Fruit fly (Drosophila melanogaster) whole organism, wandering third instar larva: ENCODE results near the gene Tbc1d22.

Experiments used
- Abd-B ChIP-seq: fragments of >200 bp; optimal IDR thresholded peaks from 2 replicates; lab custom pipeline; 2017; ENCODE audit warnings: missing biosample characterization, missing genetic modification characterization
- CG32264 ChIP-seq: fragments of 200-800 bp; sonication (Bioruptor generic); optimal IDR thresholded peaks from 2 replicates; lab custom pipeline; 2016; ENCODE audit warnings: missing biosample characterization, missing genetic modification characterization
- CG9705 ChIP-seq: fragments of 200-800 bp; sonication (Bioruptor generic); optimal IDR thresholded peaks from 2 replicates; lab custom pipeline; 2018; ENCODE audit warnings: missing biosample characterization, mild to moderate bottlenecking, missing genetic modification characterization
- CrebA ChIP-seq: fragments of 200-800 bp; sonication (Bioruptor generic); optimal IDR thresholded peaks from 2 replicates; lab custom pipeline; 2016; ENCODE audit warnings: missing biosample characterization, mild to moderate bottlenecking, missing genetic modification characterization, borderline replicate concordance
- Dfd ChIP-seq: fragments of >200 bp; optimal IDR thresholded peaks from 2 replicates; lab custom pipeline; 2017; ENCODE audit warnings: missing biosample characterization, missing genetic modification characterization
- GATAd ChIP-seq: sonication (Bioruptor generic); optimal IDR thresholded peaks from 2 replicates; lab custom pipeline; 2016; ENCODE audit warnings: missing biosample characterization, missing genetic modification characterization
- HLH106 ChIP-seq: fragments of 200-800 bp; optimal IDR thresholded peaks from 3 replicates; lab custom pipeline; 2019; ENCODE audit warnings: missing biosample characterization, mild to moderate bottlenecking, missing genetic modification characterization, moderate library complexity
- Hnf4 ChIP-seq: fragments of 200-800 bp; sonication (Bioruptor generic); optimal IDR thresholded peaks from 2 replicates; lab custom pipeline; 2016; ENCODE audit warnings: missing biosample characterization, mild to moderate bottlenecking, missing genetic modification characterization
- Hr78 ChIP-seq: fragments of >200 bp; optimal IDR thresholded peaks from 2 replicates; lab custom pipeline; 2017; ENCODE audit warnings: missing biosample characterization, missing genetic modification characterization
- Hr83 ChIP-seq: fragments of 200-300 bp; sonication (Bioruptor generic); optimal IDR thresholded peaks from 2 replicates; lab custom pipeline; 2016; ENCODE audit warnings: missing biosample characterization, mild to moderate bottlenecking, missing genetic modification characterization, moderate library complexity; ENCODE audit not compliant: poor library complexity, severe bottlenecking
- Jra ChIP-seq: sonication (Bioruptor generic); optimal IDR thresholded peaks from 2 replicates; lab custom pipeline; 2016; ENCODE audit warnings: missing biosample characterization, missing genetic modification characterization
- Mio ChIP-seq: sonication (Bioruptor generic); optimal IDR thresholded peaks from 2 replicates; lab custom pipeline; 2016; ENCODE audit warnings: missing biosample characterization, missing genetic modification characterization
- Myc ChIP-seq: fragments of >200 bp; optimal IDR thresholded peaks from 2 replicates; lab custom pipeline; 2017
- OdsH ChIP-seq: fragments of 200-800 bp; sonication (Bioruptor generic); optimal IDR thresholded peaks from 2 replicates; lab custom pipeline; 2016; ENCODE audit warnings: missing biosample characterization, mild to moderate bottlenecking, missing genetic modification characterization
- Rel ChIP-seq, 2 experiments: fragments of 200-800 bp; sonication (Bioruptor generic) in 1 of 2; optimal IDR thresholded peaks; 2 replicates in 1 of 2; 3 replicates in 1 of 2; lab custom pipeline; 2016 to 2019; ENCODE audit warnings: mild to moderate bottlenecking in 2 of 2, missing biosample characterization in 2 of 2, missing genetic modification characterization in 2 of 2, moderate library complexity in 1 of 2
- Sp1 ChIP-seq: fragments of 200-800 bp; sonication (Bioruptor generic); optimal IDR thresholded peaks from 3 replicates; lab custom pipeline; 2019; ENCODE audit warnings: missing biosample characterization, mild to moderate bottlenecking, missing genetic modification characterization, moderate library complexity
- Vsx2 ChIP-seq: fragments of 200-300, 225-300 bp; sonication (Bioruptor generic); optimal IDR thresholded peaks from 2 replicates; lab custom pipeline; 2018; ENCODE audit warnings: missing biosample characterization, missing genetic modification characterization; ENCODE audit not compliant: partially characterized antibody
- br ChIP-seq: fragments of 200-800 bp; sonication (Bioruptor generic); optimal IDR thresholded peaks from 2 replicates; lab custom pipeline; 2016; ENCODE audit warnings: missing biosample characterization, missing genetic modification characterization
- brk ChIP-seq: fragments of 200-800 bp; sonication (Bioruptor generic); optimal IDR thresholded peaks from 2 replicates; lab custom pipeline; 2016; ENCODE audit warnings: missing biosample characterization, mild to moderate bottlenecking, missing genetic modification characterization
- dl ChIP-seq, 2 experiments: fragments of 175-275, 200-275 bp in 1 of 2; fragments of 200-275 bp in 1 of 2; sonication (Bioruptor generic); optimal IDR thresholded peaks; lab custom pipeline; 2018; ENCODE audit warnings: mild to moderate bottlenecking in 2 of 2, missing biosample characterization in 2 of 2, missing genetic modification characterization in 2 of 2, moderate library complexity in 2 of 2; ENCODE audit not compliant: partially characterized antibody in 2 of 2, insufficient read depth in 1 of 2
- dmrt93B ChIP-seq: fragments of 200-800 bp; sonication (Bioruptor generic); optimal IDR thresholded peaks from 2 replicates; lab custom pipeline; 2018; ENCODE audit warnings: missing biosample characterization, mild to moderate bottlenecking, missing genetic modification characterization
- dsf ChIP-seq: sonication (Bioruptor generic); optimal IDR thresholded peaks from 2 replicates; lab custom pipeline; 2016; ENCODE audit warnings: missing biosample characterization, missing genetic modification characterization, borderline replicate concordance
- ey ChIP-seq: fragments of 200-800 bp; sonication (Bioruptor generic); optimal IDR thresholded peaks from 2 replicates; lab custom pipeline; 2016; ENCODE audit warnings: missing biosample characterization, missing genetic modification characterization
- foxo ChIP-seq, 2 experiments: fragments of 200-800 bp; sonication (Bioruptor generic); optimal IDR thresholded peaks; 2 replicates in 1 of 2; 3 replicates in 1 of 2; lab custom pipeline; 2016 to 2017; ENCODE audit warnings: missing biosample characterization in 2 of 2, missing genetic modification characterization in 2 of 2
- fru ChIP-seq: fragments of 200-800 bp; sonication (Bioruptor generic); optimal IDR thresholded peaks from 3 replicates; lab custom pipeline; 2016; ENCODE audit warnings: missing biosample characterization, mild to moderate bottlenecking, missing genetic modification characterization
- h ChIP-seq: fragments of 200-800 bp; sonication (Bioruptor generic); optimal IDR thresholded peaks from 3 replicates; lab custom pipeline; 2016; ENCODE audit warnings: missing biosample characterization, mild to moderate bottlenecking, missing genetic modification characterization
- lola ChIP-seq: fragments of >200 bp; optimal IDR thresholded peaks from 2 replicates; lab custom pipeline; 2017; ENCODE audit warnings: missing biosample characterization, missing genetic modification characterization
- pan ChIP-seq: fragments of >200 bp; optimal IDR thresholded peaks from 2 replicates; lab custom pipeline; 2017
- psq ChIP-seq: fragments of 200-800 bp; sonication (Bioruptor generic); optimal IDR thresholded peaks from 3 replicates; lab custom pipeline; 2017; ENCODE audit warnings: missing biosample characterization, mild to moderate bottlenecking, missing genetic modification characterization, moderate library complexity
- rgr ChIP-seq: fragments of 200-800 bp; sonication (Bioruptor generic); optimal IDR thresholded peaks from 3 replicates; lab custom pipeline; 2016; ENCODE audit warnings: missing biosample characterization, mild to moderate bottlenecking, missing genetic modification characterization
- sage ChIP-seq: fragments of 200-800 bp; sonication (Bioruptor generic); optimal IDR thresholded peaks from 2 replicates; lab custom pipeline; 2016; ENCODE audit warnings: missing biosample characterization, mild to moderate bottlenecking, missing genetic modification characterization
- sv ChIP-seq: fragments of 200-800 bp; sonication (Bioruptor generic); optimal IDR thresholded peaks from 3 replicates; lab custom pipeline; 2016; ENCODE audit warnings: missing biosample characterization, missing genetic modification characterization
- usp ChIP-seq: fragments of >200 bp; optimal IDR thresholded peaks from 2 replicates; lab custom pipeline; 2017; ENCODE audit warnings: missing biosample characterization, missing genetic modification characterization
- woc ChIP-seq: sonication (Bioruptor generic); optimal IDR thresholded peaks from 2 replicates; lab custom pipeline; 2016; ENCODE audit warnings: missing biosample characterization, mild to moderate bottlenecking, missing genetic modification characterization

Gene Tbc1d22

DNA sequence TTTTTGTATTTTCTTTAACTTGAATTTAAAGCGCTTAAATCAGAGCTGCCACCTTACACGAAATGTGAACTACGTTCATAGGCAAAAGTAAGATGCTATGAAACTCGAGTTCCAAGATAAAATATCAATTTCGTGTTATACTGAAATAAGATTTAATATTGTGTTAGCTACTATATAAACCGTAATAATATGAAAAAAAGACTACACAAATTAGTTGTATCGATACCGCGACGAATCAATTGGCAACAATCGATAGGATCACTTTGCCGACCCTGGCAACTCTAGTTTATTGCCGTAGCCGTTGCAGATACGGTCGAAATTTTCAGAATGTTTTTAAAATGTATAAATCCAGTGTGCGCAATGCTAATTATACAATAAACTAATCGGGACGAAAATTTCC, 38.5 kb downstream of the Tbc1d22 start, which contains the start of gene SNF4Agamma:
SNF4Agamma (plus strand) TSS at position 282 of the 400 bp plus-strand sequence.
- TF ChIP-seq usp (GFP tag; lab: Kevin White, UChicago): no peak
- peak; percentile 51 for TF ChIP-seq HLH106 (tag; lab: Kevin White, UChicago)
- peak; percentile 24 for TF ChIP-seq rgr (GFP tag; lab: Kevin White, UChicago)
- no peak for TF ChIP-seq Rel (GFP tag; optimal IDR thresholded peaks at IDR 0.05; lab: Kevin White, UChicago)
- peak; percentile 30 for TF ChIP-seq Rel (tag; optimal IDR thresholded peaks at IDR 0.05; lab: Kevin White, UChicago)
- no peak for TF ChIP-seq h (GFP tag; lab: Kevin White, UChicago)
- no peak for TF ChIP-seq CG32264 (GFP tag; lab: Kevin White, UChicago)
- peak; percentile 12 for TF ChIP-seq woc (GFP tag; lab: Kevin White, UChicago)
- TF ChIP-seq Vsx2 (GFP tag; lab: Kevin White, UChicago): no peak
- no peak for TF ChIP-seq dl (GFP tag; optimal IDR thresholded peaks at IDR 0.05; lab: Kevin White, UChicago; ENCODE audit: insufficient read depth in 1 of 2, partially characterized antibody in 2 of 2)
- TF ChIP-seq br: no peak
- TF ChIP-seq foxo (GFP tag; optimal IDR thresholded peaks at IDR 0.05; lab: Kevin White, UChicago): peak in 1 of 2 experiments; percentile 29
- no peak for TF ChIP-seq psq (GFP tag; lab: Kevin White, UChicago)
- TF ChIP-seq Hr83: no peak
- no peak for TF ChIP-seq brk (GFP tag; lab: Kevin White, UChicago)
- peak; percentile 37 for TF ChIP-seq Myc (lab: Kevin White, UChicago)
- TF ChIP-seq Sp1 (GFP tag; lab: Kevin White, UChicago): peak; percentile 20
- TF ChIP-seq sv (GFP tag; lab: Kevin White, UChicago): no peak
- no peak for TF ChIP-seq ey (GFP tag; lab: Kevin White, UChicago)
- TF ChIP-seq sage (GFP tag; lab: Kevin White, UChicago): no peak

DNA sequence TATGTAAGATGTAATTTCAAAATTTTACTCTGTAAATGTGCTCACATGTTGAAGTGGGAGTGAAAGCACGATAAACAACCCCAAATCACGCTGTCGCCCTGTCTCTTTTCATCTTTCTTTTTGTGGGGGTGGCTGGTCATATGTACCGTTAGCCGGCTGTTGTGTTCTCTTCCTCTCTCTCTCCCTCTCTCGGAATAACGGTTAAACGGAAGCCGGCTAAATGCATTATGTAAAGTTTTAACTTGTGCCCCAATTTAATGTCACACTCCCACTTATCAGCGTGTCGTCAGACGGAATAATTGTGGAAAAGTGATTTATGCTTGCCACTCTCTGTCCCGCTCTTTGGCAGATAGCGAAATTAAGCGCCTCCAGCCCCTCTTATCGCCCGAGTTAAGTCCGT, 39.3 kb downstream of the Tbc1d22 start:
- TF ChIP-seq CrebA (GFP tag; lab: Kevin White, UChicago): no peak
- TF ChIP-seq Myc (lab: Kevin White, UChicago): no peak
- no peak for TF ChIP-seq Hr78 (GFP tag; lab: Kevin White, UChicago)
- no peak for TF ChIP-seq sage (GFP tag; lab: Kevin White, UChicago)
- no peak for TF ChIP-seq fru (GFP tag; lab: Kevin White, UChicago)
- TF ChIP-seq brk (GFP tag; lab: Kevin White, UChicago): no peak
- TF ChIP-seq usp (GFP tag; lab: Kevin White, UChicago): no peak
- TF ChIP-seq OdsH: no peak
- TF ChIP-seq dl (GFP tag; optimal IDR thresholded peaks at IDR 0.05; lab: Kevin White, UChicago; ENCODE audit: insufficient read depth in 1 of 2, partially characterized antibody in 2 of 2): no peak

DNA sequence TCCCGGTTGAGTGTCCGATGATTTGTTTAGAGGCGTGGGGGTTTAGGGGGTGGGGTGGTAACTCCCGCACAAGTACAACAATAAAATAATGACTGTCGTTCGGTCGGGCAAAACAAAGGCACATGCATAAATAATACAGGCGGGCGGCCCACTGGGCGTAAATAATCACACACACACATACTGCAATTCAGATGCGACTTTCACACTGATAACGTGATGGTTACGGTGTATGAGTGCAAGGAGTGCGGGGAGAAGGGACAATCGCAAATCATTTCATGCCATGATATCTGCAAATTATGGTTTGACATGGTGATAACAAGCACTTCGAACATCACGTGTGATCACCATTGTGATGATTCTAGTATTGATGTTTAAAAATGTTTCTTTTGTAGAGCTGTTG, 48.1 kb downstream of the Tbc1d22 start:
- TF ChIP-seq usp (GFP tag; lab: Kevin White, UChicago) (no peak), h (GFP tag; lab: Kevin White, UChicago) (peak; percentile 39), fru (GFP tag; lab: Kevin White, UChicago) (peak; percentile 3), Myc (lab: Kevin White, UChicago) (no peak), sv (GFP tag; lab: Kevin White, UChicago) (no peak), Mio (GFP tag; lab: Kevin White, UChicago) (no peak), GATAd (no peak), Rel (GFP tag; optimal IDR thresholded peaks at IDR 0.05; lab: Kevin White, UChicago) (no peak), Rel (tag; optimal IDR thresholded peaks at IDR 0.05; lab: Kevin White, UChicago) (peak; percentile 42), Sp1 (GFP tag; lab: Kevin White, UChicago) (peak; percentile 17), CrebA (GFP tag; lab: Kevin White, UChicago) (peak; percentile 15), rgr (GFP tag; lab: Kevin White, UChicago) (peak; percentile 4), sage (GFP tag; lab: Kevin White, UChicago) (no peak), Jra (GFP tag; lab: Kevin White, UChicago) (no peak), br (peak; percentile 50), Dfd (GFP tag; lab: Kevin White, UChicago) (no peak), Hnf4 (GFP tag; lab: Kevin White, UChicago) (peak; percentile 28)

DNA sequence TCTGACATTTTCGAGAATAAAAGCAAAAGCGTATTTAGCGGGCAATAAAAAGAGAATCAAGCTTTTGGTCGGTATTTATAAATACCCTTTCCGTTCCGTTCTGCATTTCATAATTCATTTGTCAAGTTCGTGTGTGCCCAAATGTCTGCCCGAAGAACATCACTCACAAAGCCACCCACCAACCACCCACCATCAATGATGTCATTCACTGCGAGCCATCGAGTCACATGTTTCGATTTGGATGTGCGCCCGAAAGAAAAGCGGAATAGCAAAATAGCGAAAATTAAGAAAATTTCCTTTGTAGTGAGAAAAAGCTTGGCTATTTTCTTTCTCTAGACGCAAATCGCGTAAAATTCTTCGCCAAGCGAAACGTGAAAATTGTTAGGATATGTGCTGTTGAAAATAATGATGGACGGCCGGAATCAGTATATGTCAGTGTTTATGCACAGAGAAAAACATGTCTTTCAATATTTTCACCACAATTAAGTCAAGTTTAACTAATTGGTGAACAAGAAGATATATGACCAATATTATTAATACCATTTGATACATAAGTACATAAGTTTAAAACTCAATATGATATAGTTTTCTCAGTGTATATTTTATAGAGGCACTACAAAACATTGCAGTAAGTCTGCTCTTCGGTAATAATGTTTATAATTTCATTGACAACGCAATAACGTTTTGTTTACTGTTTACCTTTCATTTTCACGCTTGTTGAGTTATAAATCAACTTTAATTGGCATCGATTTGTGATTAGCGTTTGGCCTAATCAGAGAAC, 49.3 kb downstream of the Tbc1d22 start:
- TF ChIP-seq Sp1 (GFP tag; lab: Kevin White, UChicago): peak; percentile 61
- no peak for TF ChIP-seq CrebA (GFP tag; lab: Kevin White, UChicago)
- peak; percentile 3 for TF ChIP-seq Jra (GFP tag; lab: Kevin White, UChicago)
- peak; percentile 68 for TF ChIP-seq rgr (GFP tag; lab: Kevin White, UChicago)
- TF ChIP-seq woc (GFP tag; lab: Kevin White, UChicago): no peak
- peak; percentile 44 for TF ChIP-seq br
- peak in 1 of 2 experiments; percentile 29 for TF ChIP-seq foxo (GFP tag; optimal IDR thresholded peaks at IDR 0.05; lab: Kevin White, UChicago)
- TF ChIP-seq CG9705 (GFP tag; lab: Kevin White, UChicago): no peak
- no peak for TF ChIP-seq dmrt93B
- TF ChIP-seq OdsH: peak; percentile 55
- TF ChIP-seq psq (GFP tag; lab: Kevin White, UChicago): peak; percentile 39
- peak; percentile 41 for TF ChIP-seq ey (GFP tag; lab: Kevin White, UChicago)
- TF ChIP-seq Hnf4 (GFP tag; lab: Kevin White, UChicago): peak; percentile 44
- TF ChIP-seq Abd-B (GFP tag; lab: Kevin White, UChicago): no peak
- TF ChIP-seq Vsx2 (GFP tag; lab: Kevin White, UChicago): no peak
- no peak for TF ChIP-seq dl (GFP tag; optimal IDR thresholded peaks at IDR 0.05; lab: Kevin White, UChicago; ENCODE audit: insufficient read depth in 1 of 2, partially characterized antibody in 2 of 2)
- TF ChIP-seq fru (GFP tag; lab: Kevin White, UChicago): peak; percentile 19
- no peak for TF ChIP-seq CG32264 (GFP tag; lab: Kevin White, UChicago)
- no peak for TF ChIP-seq lola
- TF ChIP-seq Dfd (GFP tag; lab: Kevin White, UChicago): no peak
- no peak for TF ChIP-seq Myc (lab: Kevin White, UChicago)
- TF ChIP-seq h (GFP tag; lab: Kevin White, UChicago): peak; percentile 66
- no peak for TF ChIP-seq brk (GFP tag; lab: Kevin White, UChicago)
- TF ChIP-seq dsf: no peak
- no peak for TF ChIP-seq Hr83
- peak; percentile 53 for TF ChIP-seq HLH106 (tag; lab: Kevin White, UChicago)
- TF ChIP-seq sv (GFP tag; lab: Kevin White, UChicago): no peak
- no peak for TF ChIP-seq usp (GFP tag; lab: Kevin White, UChicago)
- TF ChIP-seq pan (lab: Kevin White, UChicago): no peak
